Fruit fly (Drosophila melanogaster) whole organism: ENCODE measurements around the gene CG11029.

ENCODE experiments used
- CG8478 ChIP-seq: fragments of >200 bp; optimal IDR thresholded peaks from 2 replicates; lab custom pipeline; 2018; ENCODE audit warnings: inconsistent platforms
- Dll ChIP-seq: fragments of >200 bp; optimal IDR thresholded peaks from 2 replicates; lab custom pipeline; 2017
- EcR ChIP-seq, 2 experiments: fragments of >200 bp; optimal IDR thresholded peaks; 2 replicates each; lab custom pipeline; 2017; ENCODE audit warnings: missing biosample characterization in 2 of 2, missing genetic modification characterization in 2 of 2, missing genetic modification reagents in 2 of 2
- pan ChIP-seq: fragments of >200 bp; optimal IDR thresholded peaks from 2 replicates; lab custom pipeline; 2017
- psq ChIP-seq: fragments of >200 bp; optimal IDR thresholded peaks from 2 replicates; lab custom pipeline; 2017
- usp ChIP-seq: fragments of >200 bp; optimal IDR thresholded peaks from 2 replicates; lab custom pipeline; 2017; ENCODE audit warnings: missing biosample characterization, missing genetic modification characterization, mixed read lengths

CG11029 gene

dm6 chr2L:5742437-5742836 lies 3.5 kb upstream of the CG11029 start:
- TF ChIP-seq EcR (GFP tag; optimal IDR thresholded peaks at IDR 0.05; lab: Kevin White, UChicago) (no peak), usp (GFP tag; lab: Kevin White, UChicago) (no peak), CG8478 (no peak), psq (lab: Kevin White, UChicago) (no peak), Dll (lab: Kevin White, UChicago) (no peak), pan (lab: Kevin White, UChicago) (no peak)

dm6 chr2L:5743537-5744148 lies 2.3 kb upstream of the CG11029 start:
- TF ChIP-seq Dll (lab: Kevin White, UChicago), result no peak
- TF ChIP-seq psq (lab: Kevin White, UChicago), result no peak
- TF ChIP-seq EcR (GFP tag; optimal IDR thresholded peaks at IDR 0.05; lab: Kevin White, UChicago), result no peak
- TF ChIP-seq CG8478, result no peak
- no peak for TF ChIP-seq usp (GFP tag; lab: Kevin White, UChicago)
- TF ChIP-seq pan (lab: Kevin White, UChicago), result no peak

dm6 chr2L:5748188-5748587 lies 2.2 kb downstream of the CG11029 start:
- TF ChIP-seq CG8478 (no peak), pan (lab: Kevin White, UChicago) (peak; percentile 60), Dll (lab: Kevin White, UChicago) (no peak)

- no peak for TF ChIP-seq pan (lab: Kevin White, UChicago)
- no peak for TF ChIP-seq EcR (GFP tag; optimal IDR thresholded peaks at IDR 0.05; lab: Kevin White, UChicago)
- TF ChIP-seq Dll (lab: Kevin White, UChicago), result no peak
- TF ChIP-seq CG8478, result no peak
- TF ChIP-seq psq (lab: Kevin White, UChicago), result no peak
- TF ChIP-seq usp (GFP tag; lab: Kevin White, UChicago), result no peak
Measured at dm6 chr2L:5751448-5751847, 5.5 kb downstream of the CG11029 start.

dm6 chr2L:5765139-5765538 lies 19.2 kb downstream of the CG11029 start:
- no peak for TF ChIP-seq pan (lab: Kevin White, UChicago)
- TF ChIP-seq psq (lab: Kevin White, UChicago), result no peak
- no peak for TF ChIP-seq CG8478
- TF ChIP-seq Dll (lab: Kevin White, UChicago), result no peak
- no peak for TF ChIP-seq usp (GFP tag; lab: Kevin White, UChicago)
- TF ChIP-seq EcR (GFP tag; optimal IDR thresholded peaks at IDR 0.05; lab: Kevin White, UChicago), result no peak

dm6 chr2L:5766042-5766441 lies 20.1 kb downstream of the CG11029 start, which contains the start of gene obst-E:
TSS of gene obst-E (minus strand) at chr2L:5766142.
- TF ChIP-seq EcR (GFP tag; optimal IDR thresholded peaks at IDR 0.05; lab: Kevin White, UChicago) (no peak), usp (GFP tag; lab: Kevin White, UChicago) (no peak), pan (lab: Kevin White, UChicago) (no peak), psq (lab: Kevin White, UChicago) (no peak), CG8478 (no peak), Dll (lab: Kevin White, UChicago) (no peak)

dm6 chr2L:5766498-5767008 lies 20.6 kb downstream of the CG11029 start:
- TF ChIP-seq usp (GFP tag; lab: Kevin White, UChicago), result no peak
- no peak for TF ChIP-seq Dll (lab: Kevin White, UChicago)
- no peak for TF ChIP-seq pan (lab: Kevin White, UChicago)
- no peak for TF ChIP-seq psq (lab: Kevin White, UChicago)
- no peak for TF ChIP-seq CG8478
- TF ChIP-seq EcR (GFP tag; optimal IDR thresholded peaks at IDR 0.05; lab: Kevin White, UChicago), result no peak

dm6 chr2L:5771179-5771578 lies 25.2 kb downstream of the CG11029 start:
- no peak for TF ChIP-seq pan (lab: Kevin White, UChicago)
- no peak for TF ChIP-seq usp (GFP tag; lab: Kevin White, UChicago)
- no peak for TF ChIP-seq Dll (lab: Kevin White, UChicago)
- no peak for TF ChIP-seq psq (lab: Kevin White, UChicago)
- TF ChIP-seq CG8478, result no peak
- TF ChIP-seq EcR (GFP tag; optimal IDR thresholded peaks at IDR 0.05; lab: Kevin White, UChicago), result no peak

dm6 chr2L:5772262-5772661 lies 26.3 kb downstream of the CG11029 start:
- no peak for TF ChIP-seq pan (lab: Kevin White, UChicago)
- no peak for TF ChIP-seq EcR (GFP tag; optimal IDR thresholded peaks at IDR 0.05; lab: Kevin White, UChicago)
- no peak for TF ChIP-seq psq (lab: Kevin White, UChicago)
- no peak for TF ChIP-seq Dll (lab: Kevin White, UChicago)
- TF ChIP-seq usp (GFP tag; lab: Kevin White, UChicago), result no peak
- no peak for TF ChIP-seq CG8478

- TF ChIP-seq EcR (GFP tag; optimal IDR thresholded peaks at IDR 0.05; lab: Kevin White, UChicago), result no peak
- TF ChIP-seq usp (GFP tag; lab: Kevin White, UChicago), result no peak
- no peak for TF ChIP-seq psq (lab: Kevin White, UChicago)
- peak; percentile 75 for TF ChIP-seq pan (lab: Kevin White, UChicago)
Measured at dm6 chr2L:5778157-5778556, 32.2 kb downstream of the CG11029 start.

- TF ChIP-seq usp (GFP tag; lab: Kevin White, UChicago) (no peak), CG8478 (no peak), psq (lab: Kevin White, UChicago) (no peak), EcR (GFP tag; optimal IDR thresholded peaks at IDR 0.05; lab: Kevin White, UChicago) (no peak), Dll (lab: Kevin White, UChicago) (no peak), pan (lab: Kevin White, UChicago) (no peak)
Measured at dm6 chr2L:5780703-5781102, 34.7 kb downstream of the CG11029 start.

dm6 chr2L:5781181-5781580 lies 35.2 kb downstream of the CG11029 start:
- no peak for TF ChIP-seq usp (GFP tag; lab: Kevin White, UChicago)
- TF ChIP-seq Dll (lab: Kevin White, UChicago), result no peak
- TF ChIP-seq psq (lab: Kevin White, UChicago), result no peak
- TF ChIP-seq pan (lab: Kevin White, UChicago), result no peak
- TF ChIP-seq CG8478, result no peak
- no peak for TF ChIP-seq EcR (GFP tag; optimal IDR thresholded peaks at IDR 0.05; lab: Kevin White, UChicago)
